Worm (Caenorhabditis elegans): Measurements from ENCODE around the gene irld-1.
A peak's percentile ranks its signal among the peaks of the same experiment; 100 is the strongest.
"Not testable (repeated sequence)": the region's sequence is repeated elsewhere in the genome, so short reads cannot be mapped to it uniquely, and the experiment has no call there.

The irld-1 gene

ce11 chrV:4336462-4336861 lies at the start of gene irld-1:
TSS of gene irld-1 (plus strand) at chrV:4336762.
- TF ChIP-seq blmp-1 (tag; optimal IDR thresholded peaks at IDR 0.05); ceh-88 (GFP tag; IDR thresholded peaks at IDR 0.05); ztf-11 (tag; optimal IDR thresholded peaks at IDR 0.05): not testable (repeated sequence)

ce11 chrV:4290093-4290492 lies 46.5 kb upstream of the irld-1 start, which contains the start of gene srh-193:
TSS of gene srh-193 (minus strand) at chrV:4290193.
- not testable (repeated sequence) for TF ChIP-seq efl-1 (optimal IDR thresholded peaks at IDR 0.05)
- TF ChIP-seq efl-1 (GFP tag; optimal IDR thresholded peaks at IDR 0.05 in 1 of 2): peak in 1 of 2 experiments; percentile 71

ce11 chrV:4293425-4293824 lies 43.1 kb upstream of the irld-1 start, which contains the start of gene srh-194:
TSS of gene srh-194 (minus strand) at chrV:4293525.
- peak; percentile 6 for TF ChIP-seq nhr-85 (tag)

ce11 chrV:4295920-4296319 lies 40.6 kb upstream of the irld-1 start, which contains the start of gene F47D2.11:
TSS of gene F47D2.11 (minus strand) at chrV:4296020.
- TF ChIP-seq ces-1 (GFP tag; optimal IDR thresholded peaks at IDR 0.05) (no peak), fkh-4 (tag; optimal IDR thresholded peaks at IDR 0.05; ENCODE audit: borderline replicate concordance) (no peak), nhr-237 (tag; optimal IDR thresholded peaks at IDR 0.05) (no peak), sptf-1 (tag; optimal IDR thresholded peaks at IDR 0.05) (no peak), nhr-12 (tag; optimal IDR thresholded peaks at IDR 0.05) (no peak), hpl-2 (GFP tag; optimal IDR thresholded peaks at IDR 0.05) (no peak), pag-3 (tag; optimal IDR thresholded peaks at IDR 0.05; ENCODE audit: borderline replicate concordance, insufficient read depth) (no peak), tbx-2 (tag; optimal IDR thresholded peaks at IDR 0.05) (no peak), elt-2 (tag; optimal IDR thresholded peaks at IDR 0.05) (no peak), aly-2 (tag; optimal IDR thresholded peaks at IDR 0.05) (no peak), dpl-1 (GFP tag; optimal IDR thresholded peaks at IDR 0.05) (no peak), Y116A8C.19 (tag; optimal IDR thresholded peaks at IDR 0.05; ENCODE audit: borderline replicate concordance) (no peak), dsc-1 (tag; optimal IDR thresholded peaks at IDR 0.05) (no peak), tlp-1 (tag; optimal IDR thresholded peaks at IDR 0.05) (no peak), ceh-8 (GFP tag; optimal IDR thresholded peaks at IDR 0.05) (no peak), ceh-82 (tag; optimal IDR thresholded peaks at IDR 0.05) (no peak), hlh-4 (tag; optimal IDR thresholded peaks at IDR 0.05) (no peak)

ce11 chrV:4298579-4298978 lies 38.0 kb upstream of the irld-1 start, which contains the start of gene ZC132.11:
TSS of gene ZC132.11 (minus strand) at chrV:4298679.
- TF ChIP-seq snu-23 (GFP tag; optimal IDR thresholded peaks at IDR 0.05) (no peak), sptf-1 (tag; optimal IDR thresholded peaks at IDR 0.05) (no peak), ceh-88 (GFP tag; IDR thresholded peaks at IDR 0.05) (no peak), nhr-19 (GFP tag; conservative IDR thresholded peaks at IDR 0.05) (no peak), alr-1 (tag; optimal IDR thresholded peaks at IDR 0.05; ENCODE audit: borderline replicate concordance) (no peak), lin-39 (tag; optimal IDR thresholded peaks at IDR 0.05) (no peak)

- TF ChIP-seq elt-2 (tag; optimal IDR thresholded peaks at IDR 0.05): no peak
- TF ChIP-seq ceh-82 (tag; optimal IDR thresholded peaks at IDR 0.05): no peak
- no peak for TF ChIP-seq lin-15B (tag; optimal IDR thresholded peaks at IDR 0.05)
- TF ChIP-seq lir-3 (tag; optimal IDR thresholded peaks at IDR 0.05; ENCODE audit: poor library complexity): no peak
- no peak for TF ChIP-seq dsc-1 (tag; optimal IDR thresholded peaks at IDR 0.05)
- no peak for TF ChIP-seq snpc-4 (tag; optimal IDR thresholded peaks at IDR 0.05)
- no peak for TF ChIP-seq pqm-1 (tag; optimal IDR thresholded peaks at IDR 0.05)
- TF ChIP-seq nhr-71 (tag; optimal IDR thresholded peaks at IDR 0.05): no peak
- TF ChIP-seq fkh-4 (tag; optimal IDR thresholded peaks at IDR 0.05; ENCODE audit: borderline replicate concordance): no peak
- TF ChIP-seq aly-2 (tag; optimal IDR thresholded peaks at IDR 0.05): no peak
- no peak for TF ChIP-seq nhr-12 (tag; optimal IDR thresholded peaks at IDR 0.05)
- no peak for TF ChIP-seq ets-5 (GFP tag; IDR thresholded peaks at IDR 0.05)
- no peak for TF ChIP-seq C34B4.2 (tag; optimal IDR thresholded peaks at IDR 0.05)
- TF ChIP-seq lin-13 (GFP tag; optimal IDR thresholded peaks at IDR 0.05): no peak
- no peak for TF ChIP-seq pax-3 (tag; optimal IDR thresholded peaks at IDR 0.05)
Observed at ce11 chrV:4299741-4300140, 36.8 kb upstream of the irld-1 start, which contains the start of gene ZC132.3. TSS of gene ZC132.3 (minus strand) at chrV:4299841.
